Fruit fly (Drosophila melanogaster): ENCODE measurements around the gene CG31752.

DNA sequence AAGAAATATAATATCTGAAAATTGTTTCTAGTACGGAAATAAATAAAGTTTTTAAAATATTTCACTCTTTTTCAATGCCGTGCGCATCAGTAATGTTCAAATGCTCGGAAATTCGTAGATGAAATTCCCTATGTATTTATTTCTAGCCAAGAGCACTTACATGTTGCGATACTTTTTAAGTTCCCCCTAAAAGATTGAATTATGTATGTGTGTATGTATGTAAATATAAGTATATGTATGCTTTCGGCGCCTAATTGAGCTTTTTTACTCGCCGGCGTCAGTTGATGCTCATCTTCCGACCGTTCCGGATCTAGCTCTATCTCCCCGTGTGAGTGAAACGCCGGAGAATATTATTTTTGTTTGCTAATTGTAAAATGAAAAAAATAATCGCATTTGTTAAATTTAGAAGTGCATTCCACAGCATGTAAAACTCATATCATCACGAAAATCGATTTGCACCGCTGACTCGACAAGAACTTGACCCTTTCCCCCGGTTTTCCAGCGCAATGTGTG lies 14.6 kb downstream of the CG31752 start, which contains the start of gene Ugt36E1:
- no peak for TF ChIP-seq fd59A (GFP tag; optimal IDR thresholded peaks at IDR 0.05)
- TF ChIP-seq CG6163 (GFP tag; IDR thresholded peaks at IDR 0.05), result no peak

Measured in whole organism, prepupa.